Fruit fly (Drosophila melanogaster): Measurements from ENCODE around the gene Oga.

Gene Oga

DNA sequence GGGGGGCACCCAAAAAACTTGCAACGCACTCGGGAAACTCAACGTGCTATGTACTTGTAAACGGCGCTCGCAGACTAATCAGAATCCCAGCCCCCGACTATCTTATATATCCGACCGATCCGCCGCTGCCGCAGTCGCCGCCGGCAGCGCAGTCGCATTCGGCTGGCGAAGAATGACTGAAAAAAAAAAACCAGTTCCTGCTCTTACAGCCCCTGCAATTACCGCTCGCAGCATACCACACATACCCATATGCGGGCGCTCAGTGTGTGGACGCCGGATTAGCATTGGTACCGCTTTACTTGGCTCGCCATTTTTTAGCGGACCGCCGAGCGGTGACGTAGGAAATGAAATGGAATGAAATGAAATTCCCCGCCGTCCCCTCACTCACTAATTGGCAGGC is 18.2 kb downstream of the Oga start, which contains the start of gene e:
Gene e, minus strand, starts transcription at position 79 of the 400 bp plus-strand sequence.
- TF ChIP-seq CG4496 (GFP tag; IDR thresholded peaks at IDR 0.05) (peak; percentile 39; the same call in 1 of the 3 replicates), CG13204 (GFP tag; optimal IDR thresholded peaks at IDR 0.05) (peak; percentile 79), CG8159 (tag; optimal IDR thresholded peaks at IDR 0.05) (no peak)

DNA sequence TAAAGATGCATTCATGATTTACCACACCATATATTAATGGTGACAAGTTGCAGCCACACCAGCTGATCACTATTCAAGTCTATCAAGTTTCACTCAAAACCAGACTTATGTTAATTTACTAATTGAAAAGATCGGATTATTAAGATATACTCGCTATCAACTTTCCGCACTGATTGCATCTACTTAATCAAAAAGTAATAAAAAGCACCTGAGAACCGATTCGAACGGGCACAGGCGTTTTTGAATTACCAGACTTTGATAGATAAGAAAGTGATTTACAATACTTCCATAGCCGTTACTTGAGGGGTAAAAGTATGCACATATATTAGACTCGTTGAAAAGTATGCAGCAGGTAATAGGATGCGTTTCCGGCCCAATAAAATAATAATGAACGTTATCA is 22.5 kb downstream of the Oga start:
- TF ChIP-seq CG8301 (tag; optimal IDR thresholded peaks at IDR 0.05): no peak
- TF ChIP-seq CG8159 (tag; optimal IDR thresholded peaks at IDR 0.05): no peak
- no peak for TF ChIP-seq fd96Ca (GFP tag; IDR thresholded peaks at IDR 0.05)
- no peak for TF ChIP-seq Pif1A (GFP tag; optimal IDR thresholded peaks at IDR 0.05)
- no peak for TF ChIP-seq CG12605 (GFP tag; IDR thresholded peaks at IDR 0.05)
- no peak for TF ChIP-seq CG13204 (GFP tag; optimal IDR thresholded peaks at IDR 0.05)
- TF ChIP-seq CG15710 (tag; optimal IDR thresholded peaks at IDR 0.05): no peak
- no peak for TF ChIP-seq CG14655 (GFP tag; optimal IDR thresholded peaks at IDR 0.05)
- no peak for TF ChIP-seq Pif1B (GFP tag; optimal IDR thresholded peaks at IDR 0.05)
- TF ChIP-seq CG32121 (GFP tag; IDR thresholded peaks at IDR 0.05): no peak
- TF ChIP-seq rn (GFP tag; IDR thresholded peaks at IDR 0.05): no peak
- TF ChIP-seq CG4496 (GFP tag; IDR thresholded peaks at IDR 0.05): no peak
- TF ChIP-seq D1 (tag; optimal IDR thresholded peaks at IDR 0.05): no peak
- TF ChIP-seq CG9948 (tag; optimal IDR thresholded peaks at IDR 0.05): no peak

DNA sequence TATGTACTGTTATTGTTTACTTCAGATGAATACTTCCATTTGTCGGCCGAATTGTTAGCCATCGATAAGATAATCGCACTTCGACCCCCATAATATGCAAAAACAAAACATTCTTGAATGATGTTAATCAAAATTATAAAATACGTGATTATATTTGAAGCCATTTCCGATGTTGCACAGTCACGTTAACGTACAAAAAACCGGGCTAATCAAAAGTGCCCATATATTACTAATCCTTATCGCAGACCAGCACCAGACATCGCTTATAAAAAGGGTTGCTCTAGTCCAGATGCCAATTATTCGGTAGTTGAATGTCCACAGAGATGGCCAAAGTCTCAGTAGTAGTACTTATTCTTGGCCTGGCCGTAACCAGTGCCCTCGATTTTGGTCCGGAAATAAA is 23.4 kb downstream of the Oga start, which contains the start of gene CG5892:
Gene CG5892, plus strand, starts transcription at position 301 of the 400 bp plus-strand sequence.
- no peak for TF ChIP-seq CG17806 (tag; optimal IDR thresholded peaks at IDR 0.05)
- no peak for TF ChIP-seq CG4496 (GFP tag; IDR thresholded peaks at IDR 0.05)
- no peak for TF ChIP-seq rn (GFP tag; IDR thresholded peaks at IDR 0.05)
- no peak for TF ChIP-seq CG9948 (tag; optimal IDR thresholded peaks at IDR 0.05)

DNA sequence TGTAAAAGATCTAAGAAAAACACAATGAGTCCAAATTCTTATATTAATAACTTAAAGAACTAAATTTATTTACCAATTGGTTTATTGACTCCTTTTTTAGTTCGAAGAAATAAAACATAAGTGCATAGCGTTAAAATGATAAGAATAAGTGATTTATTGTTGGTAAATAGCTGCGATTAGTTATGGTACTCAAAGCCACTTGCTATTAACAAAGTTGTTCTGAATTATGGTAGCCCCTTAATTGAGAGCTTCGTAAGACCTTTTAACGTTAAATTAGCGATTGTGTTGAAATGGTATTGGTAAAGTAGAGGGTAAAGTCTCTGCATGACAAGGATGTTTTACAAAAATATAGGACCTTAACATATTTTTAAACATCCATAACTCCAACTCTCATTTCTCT is 27.0 kb downstream of the Oga start:
- TF ChIP-seq CG10348 (GFP tag; IDR thresholded peaks at IDR 0.05): no peak

DNA sequence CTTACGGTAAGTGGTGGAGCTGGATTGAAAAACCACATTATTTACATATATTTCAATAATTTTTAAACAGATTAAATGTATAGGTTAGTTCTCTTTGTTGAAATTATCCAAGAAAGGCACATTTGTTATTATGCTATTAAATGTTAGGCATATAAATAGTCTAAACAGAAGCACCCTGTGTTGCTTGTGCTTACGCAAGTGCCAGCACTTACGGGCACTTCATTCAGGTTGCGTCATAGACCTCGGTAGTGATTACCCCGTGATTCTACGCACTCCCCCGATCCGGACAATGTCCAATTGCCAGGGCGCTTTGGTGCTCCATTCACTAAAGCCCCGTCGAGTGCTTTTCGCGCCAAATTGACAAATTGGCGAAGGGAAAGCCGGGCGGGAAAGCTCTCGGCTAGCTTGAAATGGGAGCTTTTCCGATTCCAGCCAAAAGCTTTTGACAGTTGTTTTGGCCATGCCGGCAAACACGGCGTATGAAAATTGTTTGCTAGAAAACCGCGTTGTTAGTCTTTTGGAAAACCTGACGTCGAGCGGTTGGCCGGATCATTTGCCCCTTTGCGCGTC is 27.7 kb downstream of the Oga start, which contains the start of gene ETHR:
Gene ETHR, plus strand, starts transcription at position 520 of the 570 bp plus-strand sequence.
- TF ChIP-seq CG4496 (GFP tag; IDR thresholded peaks at IDR 0.05) (peak; percentile 66; the same call in 1 of the 3 replicates), D1 (tag; optimal IDR thresholded peaks at IDR 0.05) (no peak), Snoo (tag; optimal IDR thresholded peaks at IDR 0.05) (no peak), fd96Ca (GFP tag; IDR thresholded peaks at IDR 0.05) (peak; percentile 23; the same call in 1 of the 3 replicates), CG9948 (tag; optimal IDR thresholded peaks at IDR 0.05) (no peak), CG17806 (tag; optimal IDR thresholded peaks at IDR 0.05) (no peak), CG34367 (tag; optimal IDR thresholded peaks at IDR 0.05) (no peak), CG10348 (GFP tag; IDR thresholded peaks at IDR 0.05) (no peak), CG32121 (GFP tag; IDR thresholded peaks at IDR 0.05) (peak; percentile 54), Pif1A (GFP tag; optimal IDR thresholded peaks at IDR 0.05) (peak; percentile 3)

DNA sequence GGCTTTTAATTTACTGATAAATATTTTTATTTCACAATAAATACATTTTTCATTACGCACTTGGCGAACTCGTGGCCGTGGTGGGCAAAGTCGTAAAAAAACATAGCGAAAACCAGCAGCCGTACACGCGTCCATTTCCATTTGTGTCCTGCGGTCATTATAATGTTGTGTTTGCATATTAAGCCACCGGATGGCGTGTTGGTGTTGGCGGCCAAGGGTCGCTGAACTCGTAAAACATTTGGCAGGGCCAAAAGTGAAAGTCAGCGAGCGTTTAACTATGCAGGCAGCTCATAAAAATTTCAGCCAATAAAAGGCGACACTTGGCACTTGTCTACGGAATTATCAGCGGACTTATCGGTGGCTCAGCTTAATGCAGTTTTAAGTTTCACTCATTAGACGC is 33.6 kb downstream of the Oga start:
- TF ChIP-seq CG8301 (tag; optimal IDR thresholded peaks at IDR 0.05) (no peak), EcR (GFP tag; optimal IDR thresholded peaks at IDR 0.05) (peak; percentile 18)

DNA sequence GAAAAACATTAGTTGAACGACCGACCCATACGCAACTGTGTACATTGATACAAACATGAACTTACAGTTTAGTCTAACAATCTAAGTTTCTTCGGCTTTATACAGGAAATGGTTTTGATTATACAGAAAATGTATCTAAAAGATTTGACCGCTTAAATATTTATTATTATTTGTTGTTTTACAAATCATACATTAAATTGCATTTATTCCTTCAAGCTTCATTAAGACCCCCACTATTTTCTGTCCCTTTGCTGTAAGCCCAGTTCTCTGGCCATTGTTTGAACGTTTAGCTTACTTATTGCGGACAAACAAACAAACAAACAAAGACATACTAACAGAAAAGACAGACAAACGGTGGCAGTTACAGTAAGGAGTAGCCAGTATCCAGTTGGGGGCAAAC is 35.4 kb downstream of the Oga start:
- TF ChIP-seq CG32121 (GFP tag; IDR thresholded peaks at IDR 0.05) (peak; percentile 57), CG8301 (tag; optimal IDR thresholded peaks at IDR 0.05) (peak; percentile 19), Ets98B (GFP tag; IDR thresholded peaks at IDR 0.05) (peak; percentile 14; the same call in 1 of the 2 replicates), CG13204 (GFP tag; optimal IDR thresholded peaks at IDR 0.05) (no peak), CG17806 (tag; optimal IDR thresholded peaks at IDR 0.05) (no peak), EcR (GFP tag; optimal IDR thresholded peaks at IDR 0.05) (no peak), CG14655 (GFP tag; optimal IDR thresholded peaks at IDR 0.05) (peak; percentile 42), D1 (tag; optimal IDR thresholded peaks at IDR 0.05) (no peak)

DNA sequence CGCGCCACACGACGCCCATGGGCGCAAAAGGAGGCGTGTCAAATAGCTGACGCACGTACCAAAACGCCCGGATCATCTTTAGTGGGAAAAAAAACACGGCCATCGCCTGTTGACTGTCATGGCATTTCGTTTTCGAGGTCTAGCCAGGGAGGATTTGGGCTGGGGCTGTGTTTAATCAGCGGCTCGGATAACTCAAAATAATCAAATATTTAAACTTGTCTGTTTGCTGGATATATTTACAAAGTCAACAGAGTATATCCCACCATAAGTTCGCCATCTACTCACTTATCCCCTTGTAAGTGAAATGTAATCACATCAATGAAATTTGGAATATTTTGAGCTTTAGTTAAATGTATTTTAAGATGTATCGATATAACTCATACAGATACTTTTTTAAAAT is 41.9 kb downstream of the Oga start:
- no peak for TF ChIP-seq CG12605 (GFP tag; IDR thresholded peaks at IDR 0.05)
- no peak for TF ChIP-seq EcR (GFP tag; optimal IDR thresholded peaks at IDR 0.05)
- no peak for TF ChIP-seq Ets98B (GFP tag; IDR thresholded peaks at IDR 0.05)
- no peak for TF ChIP-seq CG13204 (GFP tag; optimal IDR thresholded peaks at IDR 0.05)
- no peak for TF ChIP-seq Pif1A (GFP tag; optimal IDR thresholded peaks at IDR 0.05)
- no peak for TF ChIP-seq CG34367 (tag; optimal IDR thresholded peaks at IDR 0.05)
- no peak for TF ChIP-seq CG10348 (GFP tag; IDR thresholded peaks at IDR 0.05)
- TF ChIP-seq Pif1B (GFP tag; optimal IDR thresholded peaks at IDR 0.05): no peak
- no peak for TF ChIP-seq CG8159 (tag; optimal IDR thresholded peaks at IDR 0.05)
- TF ChIP-seq CG15710 (tag; optimal IDR thresholded peaks at IDR 0.05): no peak
- TF ChIP-seq Snoo (tag; optimal IDR thresholded peaks at IDR 0.05): no peak
- no peak for TF ChIP-seq CG17806 (tag; optimal IDR thresholded peaks at IDR 0.05)
- no peak for TF ChIP-seq gl (tag; optimal IDR thresholded peaks at IDR 0.05)
- no peak for TF ChIP-seq D1 (tag; optimal IDR thresholded peaks at IDR 0.05)
- no peak for TF ChIP-seq CG9948 (tag; optimal IDR thresholded peaks at IDR 0.05)
